Worm (Caenorhabditis elegans) whole organism, midembryonic: Measurements from ENCODE around the gene fbxb-46.

Experiments used
- T22C8.4 ChIP-seq: fragments of 200-800 bp; sonication (Bioruptor generic); IDR thresholded peaks from 2 replicates; pipeline ENCODE4 v1.3.6; 2022; ENCODE audit warnings: missing genetic modification characterization, missing compliant biosample characterization
- cog-1 ChIP-seq: sonication (generic microtip); optimal IDR thresholded peaks from 2 replicates; lab custom pipeline; 2016; ENCODE audit warnings: missing genetic modification characterization, missing compliant biosample characterization
- flt-1 ChIP-seq: fragments of 200-800 bp; sonication (Bioruptor generic); IDR thresholded peaks from 2 replicates; pipeline ENCODE4 v1.3.6; 2022; ENCODE audit warnings: missing genetic modification characterization, missing compliant biosample characterization
- klf-2 ChIP-seq: fragments of 200-800 bp; sonication (Bioruptor generic); conservative IDR thresholded peaks from 2 replicates; pipeline ENCODE4 v1.3.6; 2022; ENCODE audit warnings: missing genetic modification reagents, missing genetic modification characterization, missing compliant biosample characterization
- med-1 ChIP-seq: sonication (generic microtip); optimal IDR thresholded peaks from 2 replicates; lab custom pipeline; 2017; ENCODE audit warnings: missing genetic modification characterization, mild to moderate bottlenecking, missing compliant biosample characterization, antibody characterized with exemption, missing genetic modification reagents; ENCODE audit not compliant: insufficient read depth
- ref-1 ChIP-seq: fragments of 200-800 bp; sonication (Bioruptor generic); conservative IDR thresholded peaks from 2 replicates; pipeline ENCODE4 v1.3.6; 2022; ENCODE audit warnings: missing genetic modification reagents, missing genetic modification characterization, missing compliant biosample characterization
- tab-1 ChIP-seq: fragments of 200-800 bp; sonication (Bioruptor generic); IDR thresholded peaks from 2 replicates; pipeline ENCODE4 v1.3.6; 2022; ENCODE audit warnings: missing genetic modification characterization, missing compliant biosample characterization
- ztf-23 ChIP-seq: fragments of 200-800 bp; sonication (Bioruptor generic); IDR thresholded peaks from 2 replicates; pipeline ENCODE4 v1.3.6; 2022; ENCODE audit warnings: missing genetic modification reagents, missing genetic modification characterization, missing compliant biosample characterization
- ztf-29 ChIP-seq: fragments of 200-800 bp; sonication (Bioruptor generic); IDR thresholded peaks from 2 replicates; pipeline ENCODE4 v1.3.6; 2022; ENCODE audit warnings: missing genetic modification reagents, missing genetic modification characterization, missing compliant biosample characterization

The fbxb-46 gene

ce11 chrII:1571032-1571431 is at the start of gene fbxb-46:
fbxb-46 (minus strand) TSS chrII:1571132.
- no peak for TF ChIP-seq T22C8.4 (GFP tag; lab: Robert Waterston, UW)
- TF ChIP-seq cog-1, result no peak

- TF ChIP-seq cog-1 (no peak), med-1 (GFP tag; lab: Kevin White, UChicago) (no peak), ztf-23 (GFP tag; lab: Robert Waterston, UW) (no peak), ztf-29 (GFP tag; lab: Robert Waterston, UW) (no peak), klf-2 (GFP tag; lab: Robert Waterston, UW) (no peak), T22C8.4 (GFP tag; lab: Robert Waterston, UW) (no peak), ref-1 (GFP tag; lab: Robert Waterston, UW) (no peak), flt-1 (no peak), tab-1 (GFP tag; lab: Robert Waterston, UW) (no peak)
Measured at ce11 chrII:1618948-1619347, 48.0 kb upstream of the fbxb-46 start, which contains the start of gene fbxa-166. fbxa-166 (minus strand) TSS chrII:1619048.

- TF ChIP-seq ztf-29 (GFP tag; lab: Robert Waterston, UW), result no peak
- TF ChIP-seq flt-1, result no peak
- TF ChIP-seq cog-1, result no peak
- no peak for TF ChIP-seq tab-1 (GFP tag; lab: Robert Waterston, UW)
- TF ChIP-seq ref-1 (GFP tag; lab: Robert Waterston, UW), result no peak
- TF ChIP-seq ztf-23 (GFP tag; lab: Robert Waterston, UW), result no peak
- no peak for TF ChIP-seq med-1 (GFP tag; lab: Kevin White, UChicago)
- TF ChIP-seq klf-2 (GFP tag; lab: Robert Waterston, UW), result no peak
- TF ChIP-seq T22C8.4 (GFP tag; lab: Robert Waterston, UW), result no peak
Measured at ce11 chrII:1616382-1616781, 45.5 kb upstream of the fbxb-46 start, which contains the start of gene fbxa-165. fbxa-165 (minus strand) TSS chrII:1616482.

ce11 chrII:1613972-1614371 is 43.0 kb upstream of the fbxb-46 start, which contains the start of gene fbxa-164:
fbxa-164 (minus strand) TSS chrII:1614072.
- no peak for TF ChIP-seq ztf-23 (GFP tag; lab: Robert Waterston, UW)
- TF ChIP-seq tab-1 (GFP tag; lab: Robert Waterston, UW), result no peak
- no peak for TF ChIP-seq flt-1
- TF ChIP-seq ref-1 (GFP tag; lab: Robert Waterston, UW), result no peak
- TF ChIP-seq cog-1, result no peak
- no peak for TF ChIP-seq ztf-29 (GFP tag; lab: Robert Waterston, UW)
- TF ChIP-seq med-1 (GFP tag; lab: Kevin White, UChicago), result no peak
- TF ChIP-seq T22C8.4 (GFP tag; lab: Robert Waterston, UW), result no peak
- no peak for TF ChIP-seq klf-2 (GFP tag; lab: Robert Waterston, UW)

ce11 chrII:1610630-1611029 is 39.7 kb upstream of the fbxb-46 start, which contains the start of gene fbxa-163:
fbxa-163 (minus strand) TSS chrII:1610730.
- no peak for TF ChIP-seq ztf-29 (GFP tag; lab: Robert Waterston, UW)
- no peak for TF ChIP-seq ztf-23 (GFP tag; lab: Robert Waterston, UW)
- no peak for TF ChIP-seq T22C8.4 (GFP tag; lab: Robert Waterston, UW)
- TF ChIP-seq klf-2 (GFP tag; lab: Robert Waterston, UW), result no peak
- no peak for TF ChIP-seq tab-1 (GFP tag; lab: Robert Waterston, UW)
- TF ChIP-seq flt-1, result no peak
- TF ChIP-seq ref-1 (GFP tag; lab: Robert Waterston, UW), result no peak
- TF ChIP-seq cog-1, result no peak
- no peak for TF ChIP-seq med-1 (GFP tag; lab: Kevin White, UChicago)

ce11 chrII:1608915-1609314 is 38.0 kb upstream of the fbxb-46 start:
- no peak for TF ChIP-seq T22C8.4 (GFP tag; lab: Robert Waterston, UW)
- no peak for TF ChIP-seq med-1 (GFP tag; lab: Kevin White, UChicago)
- TF ChIP-seq ztf-29 (GFP tag; lab: Robert Waterston, UW), result no peak
- TF ChIP-seq tab-1 (GFP tag; lab: Robert Waterston, UW), result no peak
- TF ChIP-seq ref-1 (GFP tag; lab: Robert Waterston, UW), result no peak
- no peak for TF ChIP-seq flt-1
- no peak for TF ChIP-seq cog-1
- TF ChIP-seq klf-2 (GFP tag; lab: Robert Waterston, UW), result no peak
- no peak for TF ChIP-seq ztf-23 (GFP tag; lab: Robert Waterston, UW)

- no peak for TF ChIP-seq klf-2 (GFP tag; lab: Robert Waterston, UW)
- no peak for TF ChIP-seq ref-1 (GFP tag; lab: Robert Waterston, UW)
- no peak for TF ChIP-seq med-1 (GFP tag; lab: Kevin White, UChicago)
- no peak for TF ChIP-seq flt-1
- TF ChIP-seq T22C8.4 (GFP tag; lab: Robert Waterston, UW), result no peak
- TF ChIP-seq cog-1, result no peak
- no peak for TF ChIP-seq ztf-29 (GFP tag; lab: Robert Waterston, UW)
- no peak for TF ChIP-seq ztf-23 (GFP tag; lab: Robert Waterston, UW)
- TF ChIP-seq tab-1 (GFP tag; lab: Robert Waterston, UW), result no peak
Measured at ce11 chrII:1607575-1607974, 36.6 kb upstream of the fbxb-46 start.

- TF ChIP-seq tab-1 (GFP tag; lab: Robert Waterston, UW) (no peak), ref-1 (GFP tag; lab: Robert Waterston, UW) (no peak), klf-2 (GFP tag; lab: Robert Waterston, UW) (no peak), cog-1 (no peak), ztf-29 (GFP tag; lab: Robert Waterston, UW) (no peak), T22C8.4 (GFP tag; lab: Robert Waterston, UW) (no peak), med-1 (GFP tag; lab: Kevin White, UChicago) (no peak), flt-1 (no peak), ztf-23 (GFP tag; lab: Robert Waterston, UW) (no peak)
Measured at ce11 chrII:1606079-1606478, 35.1 kb upstream of the fbxb-46 start, which contains the start of gene bath-33. bath-33 (minus strand) TSS chrII:1606179.

ce11 chrII:1605010-1605409 is 34.1 kb upstream of the fbxb-46 start:
- TF ChIP-seq klf-2 (GFP tag; lab: Robert Waterston, UW) (no peak), T22C8.4 (GFP tag; lab: Robert Waterston, UW) (no peak), flt-1 (no peak), tab-1 (GFP tag; lab: Robert Waterston, UW) (no peak), ref-1 (GFP tag; lab: Robert Waterston, UW) (no peak), med-1 (GFP tag; lab: Kevin White, UChicago) (no peak), ztf-23 (GFP tag; lab: Robert Waterston, UW) (no peak), ztf-29 (GFP tag; lab: Robert Waterston, UW) (no peak), cog-1 (no peak)
